Fruit fly (Drosophila melanogaster): Measurements from ENCODE around the gene CG14367.

CG14367 gene

dm6 chr3R:13728897-13729296 is 35.0 kb downstream of the CG14367 start:
- no peak for TF ChIP-seq CG16779 (tag; optimal IDR thresholded peaks at IDR 0.05)
- no peak for TF ChIP-seq svp (GFP tag)
- TF ChIP-seq Hr39 (GFP tag; optimal IDR thresholded peaks at IDR 0.05): no peak
- TF ChIP-seq Ets96B (tag; optimal IDR thresholded peaks at IDR 0.05): no peak
- TF ChIP-seq pdm3 (GFP tag; optimal IDR thresholded peaks at IDR 0.05): no peak
- no peak for TF ChIP-seq CG6854 (GFP tag; optimal IDR thresholded peaks at IDR 0.05)
- TF ChIP-seq CG34406 (GFP tag; optimal IDR thresholded peaks at IDR 0.05): no peak
- TF ChIP-seq CG4318 (GFP tag; optimal IDR thresholded peaks at IDR 0.05): no peak
- TF ChIP-seq CG15336 (GFP tag; IDR thresholded peaks at IDR 0.05): no peak
- TF ChIP-seq CG8632 (GFP tag; optimal IDR thresholded peaks at IDR 0.05): no peak
- no peak for TF ChIP-seq CG10669 (GFP tag; optimal IDR thresholded peaks at IDR 0.05)

dm6 chr3R:13730005-13730404 is 36.2 kb downstream of the CG14367 start:
- TF ChIP-seq dsx (GFP tag; optimal IDR thresholded peaks at IDR 0.05; ENCODE audit: poor library complexity, severe bottlenecking) (no peak), topi (GFP tag; optimal IDR thresholded peaks at IDR 0.05) (no peak), CG10631 (GFP tag; optimal IDR thresholded peaks at IDR 0.05) (no peak), CG1621 (tag; optimal IDR thresholded peaks at IDR 0.05) (no peak), CG11902 (GFP tag; optimal IDR thresholded peaks at IDR 0.05) (no peak), Smox (GFP tag; optimal IDR thresholded peaks at IDR 0.05) (no peak), pdm3 (GFP tag; optimal IDR thresholded peaks at IDR 0.05) (no peak), Blimp-1 (GFP tag; optimal IDR thresholded peaks at IDR 0.05) (no peak), CG6163 (GFP tag; IDR thresholded peaks at IDR 0.05) (0 out of 3 replicates have a peak, but pooled peaks have one; percentile 22), achi (GFP tag; optimal IDR thresholded peaks at IDR 0.05) (no peak), spab (GFP tag; optimal IDR thresholded peaks at IDR 0.05) (no peak), CG7368 (GFP tag; optimal IDR thresholded peaks at IDR 0.05) (no peak), fd85E (GFP tag; optimal IDR thresholded peaks at IDR 0.05) (no peak), CG4318 (GFP tag; optimal IDR thresholded peaks at IDR 0.05) (no peak), dac (GFP tag; optimal IDR thresholded peaks at IDR 0.05) (no peak), Hr39 (GFP tag; optimal IDR thresholded peaks at IDR 0.05) (no peak), eg (GFP tag; IDR thresholded peaks at IDR 0.05) (peak; percentile 29; the same call in 1 of the 3 replicates), ss (GFP tag; optimal IDR thresholded peaks at IDR 0.05) (peak in 1 of 2 experiments; percentile 3), CG6276 (GFP tag; optimal IDR thresholded peaks at IDR 0.05) (no peak), CG3032 (tag; optimal IDR thresholded peaks at IDR 0.05) (no peak), CG8119 (GFP tag; IDR thresholded peaks at IDR 0.05) (no peak)

dm6 chr3R:13735304-13735898 is 41.5 kb downstream of the CG14367 start:
- no peak for TF ChIP-seq achi (GFP tag; optimal IDR thresholded peaks at IDR 0.05)
- TF ChIP-seq svp (GFP tag): peak; percentile 35
- TF ChIP-seq CG7368 (GFP tag; optimal IDR thresholded peaks at IDR 0.05): no peak
- TF ChIP-seq CG10631 (GFP tag; optimal IDR thresholded peaks at IDR 0.05): no peak
